Worm (Caenorhabditis elegans) whole organism, midembryonic: ENCODE measurements around the gene ced-7.

ENCODE experiments used
- cog-1 ChIP-seq: sonication (generic microtip); optimal IDR thresholded peaks from 2 replicates; lab custom pipeline; 2016; ENCODE audit warnings: missing genetic modification characterization, missing compliant biosample characterization
- flt-1 ChIP-seq: fragments of 200-800 bp; sonication (Bioruptor generic); IDR thresholded peaks from 2 replicates; pipeline ENCODE4 v1.3.6; 2022; ENCODE audit warnings: missing genetic modification characterization, missing compliant biosample characterization

DNA sequence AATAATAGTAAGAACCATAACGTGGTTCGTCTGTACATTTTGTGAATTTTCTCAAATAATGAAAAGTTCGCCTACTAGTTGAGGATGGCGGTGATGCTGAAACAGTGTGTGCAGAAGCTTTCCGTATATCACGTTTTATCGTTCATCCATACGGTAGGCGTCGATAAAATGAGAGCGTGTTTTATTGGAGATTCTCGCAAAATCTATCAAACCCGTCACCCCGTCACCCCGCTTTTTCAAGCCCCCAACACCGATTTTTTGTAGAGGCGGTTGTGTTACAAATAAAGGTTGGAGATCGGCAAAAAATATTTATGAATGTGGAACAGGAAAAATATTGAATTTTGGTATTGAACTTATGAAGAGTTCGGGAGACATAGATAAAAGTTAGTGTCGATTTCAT lies 28.8 kb upstream of the ced-7 start, which contains the start of gene clec-161:
- TF ChIP-seq cog-1 (tag; lab: Kevin White, UChicago) = no peak
- no peak for TF ChIP-seq flt-1
